Worm (Caenorhabditis elegans) whole organism, mixed stage, embryonic: ENCODE data around the gene F02H6.6.

Source experiments
- M03D4.4 ChIP-seq: sonication (generic microtip); optimal IDR thresholded peaks from 2 replicates; lab custom pipeline; 2017; ENCODE audit warnings: mild to moderate bottlenecking, missing genetic modification characterization, missing compliant biosample characterization
- bed-3 ChIP-seq: fragments of 200-800 bp; sonication (Bioruptor generic); optimal IDR thresholded peaks from 3 replicates; lab custom pipeline; 2018; ENCODE audit warnings: mild to moderate bottlenecking, missing genetic modification characterization, moderate library complexity, missing compliant biosample characterization
- blmp-1 ChIP-seq: fragments of 150-350 bp; optimal IDR thresholded peaks from 2 replicates; lab custom pipeline; 2014; ENCODE audit warnings: missing biosample characterization, missing genetic modification characterization
- ceh-83 ChIP-seq: fragments of 200-800 bp; sonication (Bioruptor generic); optimal IDR thresholded peaks from 2 replicates; lab custom pipeline; 2018; ENCODE audit warnings: mild to moderate bottlenecking, missing genetic modification characterization, missing compliant biosample characterization
- ces-1 ChIP-seq: fragments of 150-350 bp; optimal IDR thresholded peaks from 2 replicates; lab custom pipeline; 2014; ENCODE audit warnings: missing biosample characterization, missing genetic modification reagents, missing genetic modification characterization
- cnd-1 ChIP-seq: fragments of 200-800 bp; sonication (Bioruptor generic); optimal IDR thresholded peaks from 2 replicates; lab custom pipeline; 2018; ENCODE audit warnings: mild to moderate bottlenecking, missing genetic modification characterization, missing compliant biosample characterization
- elt-1 ChIP-seq: sonication (generic microtip); optimal IDR thresholded peaks from 2 replicates; lab custom pipeline; 2017; ENCODE audit warnings: missing genetic modification characterization, mild to moderate bottlenecking, missing compliant biosample characterization, antibody characterized with exemption, moderate library complexity, borderline replicate concordance; ENCODE audit not compliant: insufficient read depth
- elt-3 ChIP-seq: fragments of 150-350 bp; optimal IDR thresholded peaks from 2 replicates; lab custom pipeline; 2014; ENCODE audit warnings: missing biosample characterization, missing genetic modification characterization
- flh-1 ChIP-seq: fragments of 200-800 bp; sonication (Bioruptor generic); optimal IDR thresholded peaks from 2 replicates; lab custom pipeline; 2018; ENCODE audit warnings: mild to moderate bottlenecking, missing genetic modification characterization, moderate library complexity, missing compliant biosample characterization
- ham-2 ChIP-seq: fragments of 200-800 bp; sonication (Bioruptor generic); optimal IDR thresholded peaks from 2 replicates; lab custom pipeline; 2018; ENCODE audit warnings: mild to moderate bottlenecking, missing genetic modification characterization, missing compliant biosample characterization
- hlh-1 ChIP-seq: fragments of 150-350 bp; optimal IDR thresholded peaks from 2 replicates; lab custom pipeline; 2014; ENCODE audit warnings: missing biosample characterization, missing genetic modification reagents, missing genetic modification characterization
- lin-13 ChIP-seq: fragments of 150-350 bp; optimal IDR thresholded peaks from 2 replicates; lab custom pipeline; 2014; ENCODE audit warnings: missing biosample characterization, missing genetic modification characterization
- lin-32 ChIP-seq: fragments of 200-800 bp; sonication (Bioruptor generic); optimal IDR thresholded peaks from 2 replicates; lab custom pipeline; 2018; ENCODE audit warnings: mild to moderate bottlenecking, missing genetic modification characterization, missing compliant biosample characterization
- lsy-2 ChIP-seq: fragments of 150-350 bp; optimal IDR thresholded peaks from 2 replicates; lab custom pipeline; 2014; ENCODE audit warnings: missing biosample characterization, missing genetic modification characterization
- mep-1 ChIP-seq: fragments of 150-350 bp; optimal IDR thresholded peaks from 2 replicates; lab custom pipeline; 2017; ENCODE audit warnings: missing biosample characterization, missing genetic modification reagents, missing genetic modification characterization, inconsistent platforms
- mls-2 ChIP-seq: sonication (generic microtip); optimal IDR thresholded peaks from 2 replicates; lab custom pipeline; 2016; ENCODE audit warnings: mild to moderate bottlenecking, missing genetic modification characterization, moderate library complexity, missing compliant biosample characterization
- nhr-12 ChIP-seq: fragments of 150-350 bp; optimal IDR thresholded peaks from 2 replicates; lab custom pipeline; 2014; ENCODE audit warnings: missing biosample characterization, missing genetic modification characterization
- nhr-237 ChIP-seq: fragments of 150-350 bp; optimal IDR thresholded peaks from 2 replicates; lab custom pipeline; 2014; ENCODE audit warnings: missing biosample characterization, missing genetic modification characterization
- pha-4 ChIP-seq: fragments of 150-350 bp; optimal IDR thresholded peaks from 2 replicates; lab custom pipeline; 2018; ENCODE audit warnings: missing biosample characterization, missing genetic modification reagents, missing genetic modification characterization
- snpc-4 ChIP-seq: fragments of 150-350 bp; optimal IDR thresholded peaks from 2 replicates; lab custom pipeline; 2014; ENCODE audit warnings: missing biosample characterization, missing genetic modification characterization
- tbx-8 ChIP-seq: fragments of 200-800 bp; sonication (Bioruptor generic); optimal IDR thresholded peaks from 2 replicates; lab custom pipeline; 2018; ENCODE audit warnings: mild to moderate bottlenecking, missing genetic modification characterization, moderate library complexity, missing compliant biosample characterization
- unc-39 ChIP-seq: fragments of 150-350 bp; optimal IDR thresholded peaks from 2 replicates; lab custom pipeline; 2014; ENCODE audit warnings: missing biosample characterization, missing genetic modification characterization
- zip-8 ChIP-seq: fragments of 150-350 bp; optimal IDR thresholded peaks from 2 replicates; lab custom pipeline; 2014; ENCODE audit warnings: missing biosample characterization, missing genetic modification characterization

F02H6.6 gene

ce11 chrIV:14191919-14192318 is 38.8 kb downstream of the F02H6.6 start, which contains the start of gene K01G12.22:
Gene K01G12.22 (plus strand): TSS chrIV:14192219.
- no peak for TF ChIP-seq bed-3
- no peak for TF ChIP-seq zip-8 (tag; lab: Kevin White, UChicago)
- no peak for TF ChIP-seq hlh-1 (tag; lab: Kevin White, UChicago)
- no peak for TF ChIP-seq pha-4 (tag; lab: Kevin White, UChicago)
- TF ChIP-seq lin-32, result no peak
- no peak for TF ChIP-seq mls-2 (tag; lab: Kevin White, UChicago)
- TF ChIP-seq snpc-4 (tag; lab: Kevin White, UChicago), result no peak
- TF ChIP-seq lin-13 (tag; lab: Kevin White, UChicago), result no peak
- no peak for TF ChIP-seq unc-39 (tag; lab: Kevin White, UChicago)
- no peak for TF ChIP-seq nhr-237 (tag; lab: Kevin White, UChicago)
- TF ChIP-seq elt-1 (tag; lab: Kevin White, UChicago), result no peak
- TF ChIP-seq ces-1 (GFP tag; lab: Kevin White, UChicago), result no peak
- TF ChIP-seq M03D4.4 (tag; lab: Kevin White, UChicago), result no peak
- TF ChIP-seq ham-2 (GFP tag; lab: Kevin White, UChicago), result no peak
- no peak for TF ChIP-seq flh-1 (GFP tag; lab: Kevin White, UChicago)
- no peak for TF ChIP-seq lsy-2 (tag; lab: Kevin White, UChicago)
- TF ChIP-seq elt-3, result no peak
- TF ChIP-seq blmp-1 (tag; lab: Kevin White, UChicago), result no peak
- TF ChIP-seq ceh-83, result no peak
- TF ChIP-seq tbx-8, result no peak

- no peak for TF ChIP-seq mep-1 (tag; lab: Kevin White, UChicago)
- TF ChIP-seq pha-4 (tag; lab: Kevin White, UChicago), result no peak
- no peak for TF ChIP-seq lin-32
- TF ChIP-seq flh-1 (GFP tag; lab: Kevin White, UChicago), result no peak
- no peak for TF ChIP-seq ces-1 (GFP tag; lab: Kevin White, UChicago)
- TF ChIP-seq cnd-1, result no peak
Observed at ce11 chrIV:14186264-14186663, 44.4 kb downstream of the F02H6.6 start.

- no peak for TF ChIP-seq nhr-237 (tag; lab: Kevin White, UChicago)
- no peak for TF ChIP-seq nhr-12 (tag; lab: Kevin White, UChicago)
- TF ChIP-seq mls-2 (tag; lab: Kevin White, UChicago), result no peak
Observed at ce11 chrIV:14182077-14182476, 48.6 kb downstream of the F02H6.6 start, which contains the start of gene R05A10.1. Gene R05A10.1 (plus strand): TSS chrIV:14182377.
